Worm (Caenorhabditis elegans) whole organism, mixed stage, embryonic: ENCODE data around the gene C48D1.9.

Experiments
- blmp-1 ChIP-seq: fragments of 150-350 bp; optimal IDR thresholded peaks from 2 replicates; lab custom pipeline; 2014; ENCODE audit warnings: missing biosample characterization, missing genetic modification characterization
- ceh-43 ChIP-seq: fragments of 200-800 bp; sonication (Bioruptor generic); optimal IDR thresholded peaks from 2 replicates; lab custom pipeline; 2018; ENCODE audit warnings: mild to moderate bottlenecking, missing genetic modification characterization, moderate library complexity, missing compliant biosample characterization
- ces-1 ChIP-seq: fragments of 150-350 bp; optimal IDR thresholded peaks from 2 replicates; lab custom pipeline; 2014; ENCODE audit warnings: missing biosample characterization, missing genetic modification reagents, missing genetic modification characterization
- elt-3 ChIP-seq: fragments of 150-350 bp; optimal IDR thresholded peaks from 2 replicates; lab custom pipeline; 2014; ENCODE audit warnings: missing biosample characterization, missing genetic modification characterization
- ham-2 ChIP-seq: fragments of 200-800 bp; sonication (Bioruptor generic); optimal IDR thresholded peaks from 2 replicates; lab custom pipeline; 2018; ENCODE audit warnings: mild to moderate bottlenecking, missing genetic modification characterization, missing compliant biosample characterization
- nhr-12 ChIP-seq: fragments of 150-350 bp; optimal IDR thresholded peaks from 2 replicates; lab custom pipeline; 2014; ENCODE audit warnings: missing biosample characterization, missing genetic modification characterization
- nhr-237 ChIP-seq: fragments of 150-350 bp; optimal IDR thresholded peaks from 2 replicates; lab custom pipeline; 2014; ENCODE audit warnings: missing biosample characterization, missing genetic modification characterization
- nhr-28 ChIP-seq: fragments of 150-350 bp; optimal IDR thresholded peaks from 2 replicates; lab custom pipeline; 2014; ENCODE audit warnings: missing biosample characterization, missing genetic modification characterization
- nhr-76 ChIP-seq: sonication (generic microtip); optimal IDR thresholded peaks from 2 replicates; lab custom pipeline; 2017; ENCODE audit warnings: missing biosample characterization, missing genetic modification characterization
- pha-4 ChIP-seq: fragments of 150-350 bp; optimal IDR thresholded peaks from 2 replicates; lab custom pipeline; 2018; ENCODE audit warnings: missing biosample characterization, missing genetic modification reagents, missing genetic modification characterization
- snpc-4 ChIP-seq: fragments of 150-350 bp; optimal IDR thresholded peaks from 2 replicates; lab custom pipeline; 2014; ENCODE audit warnings: missing biosample characterization, missing genetic modification characterization
- sptf-1 ChIP-seq: sonication (generic microtip); optimal IDR thresholded peaks from 2 replicates; lab custom pipeline; 2017; ENCODE audit warnings: mild to moderate bottlenecking, missing genetic modification characterization, moderate library complexity, missing compliant biosample characterization
- unc-39 ChIP-seq: fragments of 150-350 bp; optimal IDR thresholded peaks from 2 replicates; lab custom pipeline; 2014; ENCODE audit warnings: missing biosample characterization, missing genetic modification characterization

- no peak for TF ChIP-seq nhr-28 (tag; lab: Kevin White, UChicago)
- no peak for TF ChIP-seq nhr-237 (tag; lab: Kevin White, UChicago)
- TF ChIP-seq ces-1 (GFP tag; lab: Kevin White, UChicago): no peak
- TF ChIP-seq ceh-43 (GFP tag; lab: Kevin White, UChicago): no peak
- no peak for TF ChIP-seq blmp-1
- no peak for TF ChIP-seq pha-4 (tag; lab: Kevin White, UChicago)
- TF ChIP-seq unc-39 (tag; lab: Kevin White, UChicago): no peak
- TF ChIP-seq snpc-4 (tag; lab: Kevin White, UChicago): no peak
- no peak for TF ChIP-seq nhr-76 (tag; lab: Kevin White, UChicago)
- no peak for TF ChIP-seq nhr-12 (tag; lab: Kevin White, UChicago)
- no peak for TF ChIP-seq sptf-1 (tag; lab: Kevin White, UChicago)
- no peak for TF ChIP-seq ham-2
- TF ChIP-seq elt-3 (tag; lab: Kevin White, UChicago): no peak
Observed at ce11 chrIV:13255886-13256285, 46.4 kb upstream of the C48D1.9 start, which contains the start of gene bus-12.
